Fruit fly (Drosophila melanogaster) whole organism, adult: ENCODE data around the gene Cox11.

Experiments used
- CG11617 ChIP-seq: fragments of 200-800 bp; sonication (Bioruptor generic); optimal IDR thresholded peaks from 2 replicates; lab custom pipeline; 2017; ENCODE audit warnings: mild to moderate bottlenecking, missing biosample characterization, missing genetic modification reagents, missing genetic modification characterization
- CG5204 ChIP-seq: fragments of 200-800 bp; sonication (Bioruptor generic); optimal IDR thresholded peaks from 2 replicates; lab custom pipeline; 2016; ENCODE audit warnings: missing biosample characterization, missing genetic modification characterization
- CG7045 ChIP-seq: fragments of 200-800 bp; sonication (Bioruptor generic); optimal IDR thresholded peaks from 2 replicates; lab custom pipeline; 2017; ENCODE audit warnings: missing biosample characterization, mild to moderate bottlenecking, missing genetic modification characterization
- CG7101 ChIP-seq: fragments of 200-800 bp; sonication (Bioruptor generic); optimal IDR thresholded peaks from 2 replicates; lab custom pipeline; 2018; ENCODE audit warnings: missing biosample characterization, mild to moderate bottlenecking, missing genetic modification characterization, moderate library complexity
- Clk ChIP-seq: fragments of 200-800 bp; sonication (Bioruptor generic); optimal IDR thresholded peaks from 2 replicates; lab custom pipeline; 2017; ENCODE audit warnings: missing biosample characterization, missing genetic modification characterization
- Crg-1 ChIP-seq: fragments of 200-800 bp; sonication (Bioruptor generic); optimal IDR thresholded peaks from 2 replicates; lab custom pipeline; 2016; ENCODE audit warnings: missing biosample characterization, missing genetic modification characterization
- Hr96 ChIP-seq: fragments of 200-800 bp; sonication (Bioruptor generic); optimal IDR thresholded peaks from 2 replicates; lab custom pipeline; 2016; ENCODE audit warnings: missing biosample characterization, missing genetic modification characterization
- bab1 ChIP-seq: fragments of 200-800 bp; sonication (Bioruptor generic); optimal IDR thresholded peaks from 3 replicates; lab custom pipeline; 2019; ENCODE audit warnings: missing biosample characterization, mild to moderate bottlenecking, missing genetic modification characterization, moderate library complexity
- cnc ChIP-seq, 2 experiments: fragments of >200 bp; optimal IDR thresholded peaks; 2 replicates each; lab custom pipeline; 2017
- kay ChIP-seq: fragments of 200-800 bp; sonication (Bioruptor generic); peaks from one replicate; lab custom pipeline; 2016; ENCODE audit warnings: missing biosample characterization, missing genetic modification characterization, borderline replicate concordance
- ovo ChIP-seq: fragments of 200-800 bp; sonication (Bioruptor generic); optimal IDR thresholded peaks from 2 replicates; lab custom pipeline; 2016; ENCODE audit warnings: missing biosample characterization, missing genetic modification characterization
- pad ChIP-seq: fragments of 200-800 bp; sonication (Bioruptor generic); optimal IDR thresholded peaks from 3 replicates; lab custom pipeline; 2017; ENCODE audit warnings: missing biosample characterization, missing genetic modification characterization, mild to moderate bottlenecking, moderate library complexity, missing genetic modification reagents
- tj ChIP-seq: fragments of 200-800 bp; sonication (Bioruptor generic); optimal IDR thresholded peaks from 3 replicates; lab custom pipeline; 2017; ENCODE audit warnings: missing biosample characterization, mild to moderate bottlenecking, missing genetic modification characterization, moderate library complexity
- toe ChIP-seq: fragments of 200-800 bp; sonication (Bioruptor generic); optimal IDR thresholded peaks from 2 replicates; lab custom pipeline; 2016; ENCODE audit warnings: missing biosample characterization, missing genetic modification characterization

dm6 chr2L:5520757-5521156 is 6.0 kb upstream of the Cox11 start:
- TF ChIP-seq toe (GFP tag; lab: Kevin White, UChicago) (no peak), Clk (no peak), ovo (GFP tag; lab: Kevin White, UChicago) (no peak), CG7045 (GFP tag; lab: Kevin White, UChicago) (no peak), Crg-1 (GFP tag; lab: Kevin White, UChicago) (no peak), pad (GFP tag; lab: Kevin White, UChicago) (no peak), kay (GFP tag; lab: Kevin White, UChicago) (no peak), tj (GFP tag; lab: Kevin White, UChicago) (no peak), CG11617 (no peak), Hr96 (no peak), cnc (optimal IDR thresholded peaks at IDR 0.05; lab: Kevin White, UChicago) (no peak), CG7101 (tag; lab: Kevin White, UChicago) (no peak), CG5204 (GFP tag; lab: Kevin White, UChicago) (no peak), bab1 (no peak)
